Worm (Caenorhabditis elegans) whole organism, mixed stage, embryonic: ENCODE measurements around the gene F54D12.2.

ENCODE experiments used
- elt-3 ChIP-seq: fragments of 150-350 bp; optimal IDR thresholded peaks from 2 replicates; lab custom pipeline; 2014; ENCODE audit warnings: missing biosample characterization, missing genetic modification characterization
- mep-1 ChIP-seq: fragments of 150-350 bp; optimal IDR thresholded peaks from 2 replicates; lab custom pipeline; 2017; ENCODE audit warnings: missing biosample characterization, missing genetic modification reagents, missing genetic modification characterization, inconsistent platforms
- nhr-237 ChIP-seq: fragments of 150-350 bp; optimal IDR thresholded peaks from 2 replicates; lab custom pipeline; 2014; ENCODE audit warnings: missing biosample characterization, missing genetic modification characterization
- nhr-28 ChIP-seq: fragments of 150-350 bp; optimal IDR thresholded peaks from 2 replicates; lab custom pipeline; 2014; ENCODE audit warnings: missing biosample characterization, missing genetic modification characterization
- nhr-76 ChIP-seq: sonication (generic microtip); optimal IDR thresholded peaks from 2 replicates; lab custom pipeline; 2017; ENCODE audit warnings: missing biosample characterization, missing genetic modification characterization
- tbx-8 ChIP-seq: fragments of 200-800 bp; sonication (Bioruptor generic); optimal IDR thresholded peaks from 2 replicates; lab custom pipeline; 2018; ENCODE audit warnings: mild to moderate bottlenecking, missing genetic modification characterization, moderate library complexity, missing compliant biosample characterization
- unc-120 ChIP-seq: sonication (generic microtip); optimal IDR thresholded peaks from 2 replicates; lab custom pipeline; 2017; ENCODE audit warnings: missing genetic modification characterization, missing compliant biosample characterization; ENCODE audit not compliant: poor library complexity, severe bottlenecking
- unc-39 ChIP-seq: fragments of 150-350 bp; optimal IDR thresholded peaks from 2 replicates; lab custom pipeline; 2014; ENCODE audit warnings: missing biosample characterization, missing genetic modification characterization

ce11 chrII:1385280-1385679, 13.2 kb upstream of the F54D12.2 start, which contains the start of gene F54D12.7:
- TF ChIP-seq nhr-28 (tag; lab: Kevin White, UChicago), result no peak
- no peak for TF ChIP-seq unc-120 (tag; lab: Kevin White, UChicago)
- TF ChIP-seq tbx-8 (GFP tag; lab: Kevin White, UChicago), result no peak
- no peak for TF ChIP-seq nhr-237 (tag; lab: Kevin White, UChicago)
- no peak for TF ChIP-seq elt-3
- no peak for TF ChIP-seq nhr-76
- no peak for TF ChIP-seq unc-39 (tag; lab: Kevin White, UChicago)
- no peak for TF ChIP-seq mep-1 (tag; lab: Kevin White, UChicago)
